Worm (Caenorhabditis elegans) whole organism, L4 larva: ENCODE measurements around the gene tag-307.

Experiments used
- F37D6.2 ChIP-seq: sonication (generic microtip); optimal IDR thresholded peaks from 2 replicates; lab custom pipeline; 2016; ENCODE audit warnings: mild to moderate bottlenecking, missing genetic modification characterization, missing compliant biosample characterization
- F49E8.2 ChIP-seq: sonication (generic microtip); optimal IDR thresholded peaks from 2 replicates; lab custom pipeline; 2016; ENCODE audit warnings: missing compliant biosample characterization, mild to moderate bottlenecking, missing genetic modification characterization, borderline replicate concordance
- Y105C5A.15 ChIP-seq: fragments of 200-800 bp; sonication (Bioruptor generic); IDR thresholded peaks from 2 replicates; pipeline ENCODE4 v1.3.6; 2022; ENCODE audit warnings: missing genetic modification characterization, missing compliant biosample characterization
- Y5F2A.4 ChIP-seq: fragments of 200-800 bp; sonication (Bioruptor generic); optimal IDR thresholded peaks from 2 replicates; lab custom pipeline; 2018; ENCODE audit warnings: mild to moderate bottlenecking, missing genetic modification characterization, missing compliant biosample characterization
- Y75B8A.6 ChIP-seq: fragments of 200-800 bp; sonication (Bioruptor generic); IDR thresholded peaks from 2 replicates; pipeline ENCODE4 v1.3.6; 2022; ENCODE audit warnings: missing genetic modification reagents, missing genetic modification characterization, missing compliant biosample characterization
- aha-1 ChIP-seq: fragments of 150-350 bp; peaks from one replicate; lab custom pipeline; 2014; ENCODE audit warnings: missing biosample characterization, missing genetic modification characterization
- arid-1 ChIP-seq: fragments of 200-800 bp; sonication (Bioruptor generic); conservative IDR thresholded peaks from 2 replicates; pipeline ENCODE4 v1.3.6; 2022; ENCODE audit warnings: missing genetic modification reagents, missing genetic modification characterization, missing compliant biosample characterization
- attf-4 ChIP-seq: sonication (generic microtip); optimal IDR thresholded peaks from 3 replicates; lab custom pipeline; 2017; ENCODE audit warnings: missing biosample characterization, missing genetic modification characterization
- ceh-32 ChIP-seq: sonication (generic microtip); optimal IDR thresholded peaks from 2 replicates; lab custom pipeline; 2016; ENCODE audit warnings: mild to moderate bottlenecking, missing genetic modification characterization, missing compliant biosample characterization; ENCODE audit not compliant: poor library complexity
- ceh-44 ChIP-seq: fragments of 200-800 bp; sonication (Bioruptor generic); IDR thresholded peaks from 2 replicates; pipeline ENCODE4 v1.3.6; 2022; ENCODE audit warnings: missing genetic modification reagents, missing genetic modification characterization, missing compliant biosample characterization
- ceh-62 ChIP-seq: sonication (generic microtip); optimal IDR thresholded peaks from 2 replicates; lab custom pipeline; 2017; ENCODE audit warnings: missing biosample characterization, missing genetic modification characterization
- ces-1 ChIP-seq: fragments of 150-350 bp; sonication (generic microtip); optimal IDR thresholded peaks from 4 replicates; lab custom pipeline; 2014; ENCODE audit warnings: missing biosample characterization, missing genetic modification reagents, missing genetic modification characterization
- cey-2 ChIP-seq: sonication (generic microtip); optimal IDR thresholded peaks from 3 replicates; lab custom pipeline; 2017; ENCODE audit warnings: missing genetic modification characterization, mild to moderate bottlenecking, missing compliant biosample characterization, antibody characterized with exemption, borderline replicate concordance; ENCODE audit not compliant: insufficient read depth
- ctbp-1 ChIP-seq: fragments of 200-800 bp; sonication (Bioruptor generic); IDR thresholded peaks from 2 replicates; pipeline ENCODE4 v1.3.6; 2022; ENCODE audit warnings: missing genetic modification reagents, missing genetic modification characterization, missing compliant biosample characterization
- dmd-6 ChIP-seq: fragments of 200-800 bp; sonication (Bioruptor generic); IDR thresholded peaks from 2 replicates; pipeline ENCODE4 v1.3.6; 2022; ENCODE audit warnings: missing genetic modification reagents, missing genetic modification characterization, missing compliant biosample characterization
- dpl-1 ChIP-seq: fragments of 150-350 bp; optimal IDR thresholded peaks from 2 replicates; lab custom pipeline; 2014; ENCODE audit warnings: missing biosample characterization, missing genetic modification reagents, missing genetic modification characterization
- fkh-10 ChIP-seq: fragments of 150-350 bp; optimal IDR thresholded peaks from 2 replicates; lab custom pipeline; 2014; ENCODE audit warnings: missing biosample characterization, missing genetic modification reagents, missing genetic modification characterization
- fos-1 ChIP-seq: fragments of 150-350 bp; optimal IDR thresholded peaks from 2 replicates; lab custom pipeline; 2014; ENCODE audit warnings: missing biosample characterization, missing genetic modification characterization
- hif-1 ChIP-seq, 2 experiments: sonication (generic microtip); optimal IDR thresholded peaks; 2 replicates each; lab custom pipeline; 2016 to 2017; ENCODE audit warnings: missing compliant biosample characterization in 2 of 2, missing genetic modification characterization in 2 of 2, missing genetic modification reagents in 2 of 2, missing genotype in 2 of 2, mild to moderate bottlenecking in 1 of 2
- hlh-11 ChIP-seq: fragments of 200-800 bp; sonication (Bioruptor generic); optimal IDR thresholded peaks from 2 replicates; lab custom pipeline; 2018; ENCODE audit warnings: mild to moderate bottlenecking, missing genetic modification characterization, missing compliant biosample characterization
- lin-38 ChIP-seq: fragments of 200-800 bp; sonication (Bioruptor generic); IDR thresholded peaks from 2 replicates; pipeline ENCODE4 v1.3.6; 2022; ENCODE audit warnings: missing genetic modification reagents, missing genetic modification characterization, missing compliant biosample characterization
- lin-39 ChIP-seq: fragments of 150-350 bp; optimal IDR thresholded peaks from 2 replicates; lab custom pipeline; 2014; ENCODE audit warnings: missing biosample characterization, missing genetic modification reagents, missing genetic modification characterization
- lsy-2 ChIP-seq, 2 experiments: fragments of 150-350 bp in 1 of 2; sonication (generic microtip) in 1 of 2; optimal IDR thresholded peaks; 2 replicates each; lab custom pipeline; 2014 to 2017; ENCODE audit warnings: missing biosample characterization in 2 of 2, missing genetic modification characterization in 2 of 2
- mdl-1 ChIP-seq, 2 experiments: fragments of 150-350 bp in 1 of 2; sonication (generic microtip) in 1 of 2; optimal IDR thresholded peaks; 2 replicates each; lab custom pipeline; 2014 to 2017; ENCODE audit warnings: missing biosample characterization in 2 of 2, missing genetic modification characterization in 2 of 2
- mep-1 ChIP-seq: fragments of 150-350 bp; sonication (generic microtip); optimal IDR thresholded peaks from 3 replicates; lab custom pipeline; 2014; ENCODE audit warnings: missing biosample characterization, missing genetic modification characterization
- mxl-2 ChIP-seq: fragments of 200-800 bp; sonication (Bioruptor generic); conservative IDR thresholded peaks from 2 replicates; pipeline ENCODE4 v1.3.6; 2022; ENCODE audit warnings: missing genetic modification reagents, missing genetic modification characterization, missing compliant biosample characterization
- nhr-237 ChIP-seq: sonication (generic microtip); optimal IDR thresholded peaks from 2 replicates; lab custom pipeline; 2017; ENCODE audit warnings: missing biosample characterization, missing genetic modification characterization
- nhr-41 ChIP-seq: fragments of 200-800 bp; sonication (Bioruptor generic); IDR thresholded peaks from 2 replicates; pipeline ENCODE4 v1.3.6; 2022; ENCODE audit warnings: missing genetic modification reagents, missing genetic modification characterization, missing compliant biosample characterization
- nhr-77 ChIP-seq: fragments of 150-350 bp; optimal IDR thresholded peaks from 2 replicates; lab custom pipeline; 2014; ENCODE audit warnings: missing biosample characterization, missing genetic modification characterization
- saeg-2 ChIP-seq: fragments of 200-800 bp; sonication (Bioruptor generic); IDR thresholded peaks from 2 replicates; pipeline ENCODE4 v1.3.6; 2022; ENCODE audit warnings: missing genetic modification reagents, missing genetic modification characterization, missing compliant biosample characterization
- skn-1 ChIP-seq: fragments of 150-350 bp; optimal IDR thresholded peaks from 2 replicates; lab custom pipeline; 2014; ENCODE audit warnings: missing biosample characterization, missing genetic modification characterization
- snpc-1.2 ChIP-seq: fragments of 200-800 bp; sonication (Bioruptor generic); IDR thresholded peaks from 2 replicates; pipeline ENCODE4 v1.3.6; 2022; ENCODE audit warnings: missing genetic modification reagents, missing genetic modification characterization, missing compliant biosample characterization
- snpc-4 ChIP-seq: fragments of 150-350 bp; optimal IDR thresholded peaks from 2 replicates; lab custom pipeline; 2014; ENCODE audit warnings: missing biosample characterization, missing genetic modification characterization
- spr-1 ChIP-seq: sonication (generic microtip); optimal IDR thresholded peaks from 2 replicates; lab custom pipeline; 2016; ENCODE audit warnings: mild to moderate bottlenecking, missing genetic modification characterization, missing compliant biosample characterization
- tag-97 ChIP-seq: fragments of 200-800 bp; sonication (Bioruptor generic); IDR thresholded peaks from 2 replicates; pipeline ENCODE4 v1.3.6; 2022; ENCODE audit warnings: missing genetic modification characterization, missing compliant biosample characterization
- unc-39 ChIP-seq: sonication (generic microtip); optimal IDR thresholded peaks from 2 replicates; lab custom pipeline; 2017; ENCODE audit warnings: missing biosample characterization, missing genetic modification characterization
- vab-7 ChIP-seq: fragments of 200-800 bp; sonication (Bioruptor generic); IDR thresholded peaks from 2 replicates; pipeline ENCODE4 v1.3.6; 2022; ENCODE audit warnings: missing genetic modification reagents, missing genetic modification characterization, missing compliant biosample characterization
- zag-1 ChIP-seq: fragments of 150-350 bp; optimal IDR thresholded peaks from 2 replicates; lab custom pipeline; 2014; ENCODE audit warnings: missing biosample characterization, missing genetic modification characterization
- zip-2 ChIP-seq: fragments of 150-350 bp; optimal IDR thresholded peaks from 2 replicates; lab custom pipeline; 2014; ENCODE audit warnings: missing biosample characterization, missing genetic modification characterization

tag-307 gene

ce11 chrIII:7854494-7855184 is 2.4 kb downstream of the tag-307 start, which contains the start of gene rpl-35 (continued):
- TF ChIP-seq nhr-41 (GFP tag; lab: Robert Waterston, UW): peak; percentile 99
- peak; percentile 99 for TF ChIP-seq hlh-11 (tag; lab: Kevin White, UChicago)
- peak; percentile 98 for TF ChIP-seq lin-38 (GFP tag; lab: Robert Waterston, UW)
- TF ChIP-seq saeg-2 (GFP tag; lab: Robert Waterston, UW): peak; percentile 97
- TF ChIP-seq dmd-6 (GFP tag; lab: Robert Waterston, UW): peak; percentile 100
- peak; percentile 99 for TF ChIP-seq ctbp-1
- TF ChIP-seq nhr-77 (tag; lab: Kevin White, UChicago): peak; percentile 99

ce11 chrIII:7848173-7848572 is 8.9 kb downstream of the tag-307 start:
- TF ChIP-seq ctbp-1: no peak
- peak; percentile 69 for TF ChIP-seq aha-1 (tag; lab: Kevin White, UChicago)
- peak in 1 of 2 experiments; percentile 22 for TF ChIP-seq lsy-2 (tag; optimal IDR thresholded peaks at IDR 0.05; lab: Kevin White, UChicago)
- peak; percentile 17 for TF ChIP-seq fkh-10

- TF ChIP-seq aha-1 (tag; lab: Kevin White, UChicago) (peak; percentile 59), zag-1 (no peak), cey-2 (tag; lab: Kevin White, UChicago) (no peak), ces-1 (GFP tag; lab: Kevin White, UChicago) (no peak)
- TF ChIP-seq, all 104 proteins: peak for 1
These were observed 13.5 kb downstream of the tag-307 start, which contains the start of gene ZK652.8 for ce11 chrIII:7843536-7843935. Gene ZK652.8 (minus strand): TSS chrIII:7843636.

ce11 chrIII:7838907-7839642 is 18.0 kb downstream of the tag-307 start, which contains the start of gene ceh-23:
Gene ceh-23 (plus strand): TSS chrIII:7839592.
- no peak for TF ChIP-seq tag-97 (GFP tag; lab: Robert Waterston, UW)
- TF ChIP-seq Y75B8A.6 (GFP tag; lab: Robert Waterston, UW): no peak
- TF ChIP-seq hif-1 (tag; optimal IDR thresholded peaks at IDR 0.05; lab: Kevin White, UChicago): no peak
- TF ChIP-seq mxl-2 (GFP tag; lab: Robert Waterston, UW): no peak
- no peak for TF ChIP-seq ceh-62 (tag; lab: Kevin White, UChicago)
- no peak for TF ChIP-seq ces-1 (GFP tag; lab: Kevin White, UChicago)
- no peak for TF ChIP-seq lsy-2 (tag; optimal IDR thresholded peaks at IDR 0.05; lab: Kevin White, UChicago)
- TF ChIP-seq attf-4 (tag; lab: Kevin White, UChicago): no peak
- TF ChIP-seq lin-39 (tag; lab: Kevin White, UChicago): no peak
- no peak for TF ChIP-seq snpc-1.2 (GFP tag; lab: Robert Waterston, UW)
- no peak for TF ChIP-seq F49E8.2 (tag; lab: Kevin White, UChicago)
- TF ChIP-seq saeg-2 (GFP tag; lab: Robert Waterston, UW): no peak
- TF ChIP-seq zip-2: no peak
- no peak for TF ChIP-seq ceh-32 (tag; lab: Kevin White, UChicago)
- no peak for TF ChIP-seq Y5F2A.4
- no peak for TF ChIP-seq mep-1 (tag; lab: Kevin White, UChicago)
- no peak for TF ChIP-seq dmd-6 (GFP tag; lab: Robert Waterston, UW)
- TF ChIP-seq spr-1 (tag; lab: Kevin White, UChicago): no peak
- no peak for TF ChIP-seq unc-39
- TF ChIP-seq snpc-4: no peak

ce11 chrIII:7837567-7837966 is 19.5 kb downstream of the tag-307 start:
- TF ChIP-seq mdl-1 (tag; optimal IDR thresholded peaks at IDR 0.05; lab: Kevin White, UChicago) (no peak), F37D6.2 (no peak), vab-7 (GFP tag; lab: Robert Waterston, UW) (no peak), aha-1 (tag; lab: Kevin White, UChicago) (no peak), arid-1 (GFP tag; lab: Robert Waterston, UW) (no peak), Y105C5A.15 (no peak), tag-97 (GFP tag; lab: Robert Waterston, UW) (no peak), fos-1 (tag; lab: Kevin White, UChicago) (no peak), Y75B8A.6 (GFP tag; lab: Robert Waterston, UW) (no peak), fkh-10 (no peak), ceh-62 (tag; lab: Kevin White, UChicago) (no peak), zip-2 (no peak), nhr-237 (no peak), dpl-1 (no peak), ceh-32 (tag; lab: Kevin White, UChicago) (no peak), ceh-44 (no peak), skn-1 (no peak)
